Worm (Caenorhabditis elegans): ENCODE measurements around the gene ceh-19.

ce11 chrIV:7988385-7988784, 32.6 kb upstream of the ceh-19 start, which contains the start of gene col-115:
- no peak for TF ChIP-seq him-1 (tag; optimal IDR thresholded peaks at IDR 0.05)
- TF ChIP-seq dao-5 (tag; optimal IDR thresholded peaks at IDR 0.05): no peak
